Fruit fly (Drosophila melanogaster): ENCODE measurements around the gene Ir62a.

The Ir62a gene

dm6 chr3L:1558178-1558788 is 27.2 kb upstream of the Ir62a start, which contains the start of the genes Pex10 and CG12099 (continued):
- peak in 1 of 3 experiments; percentile 56 for TF ChIP-seq Stat92E (GFP tag; optimal IDR thresholded peaks at IDR 0.05)
- peak; percentile 83 for TF ChIP-seq ttk (GFP tag; IDR thresholded peaks at IDR 0.05)
- no peak for TF ChIP-seq dmrt99B (tag; optimal IDR thresholded peaks at IDR 0.05)
- peak; percentile 83 for TF ChIP-seq Hsf (GFP tag; optimal IDR thresholded peaks at IDR 0.05)
- peak; percentile 33 for TF ChIP-seq Dp (GFP tag; optimal IDR thresholded peaks at IDR 0.05)
- TF ChIP-seq CG2129 (GFP tag; IDR thresholded peaks at IDR 0.05; ENCODE audit: partially characterized antibody): peak; percentile 90
- TF ChIP-seq unpg (GFP tag; optimal IDR thresholded peaks at IDR 0.05): peak; percentile 86
- TF ChIP-seq H2.0 (GFP tag; IDR thresholded peaks at IDR 0.05): peak; percentile 91
- peak; percentile 89 for TF ChIP-seq Bgb (GFP tag; IDR thresholded peaks at IDR 0.05; ENCODE audit: partially characterized antibody)
- peak; percentile 62 for TF ChIP-seq Antp (GFP tag; optimal IDR thresholded peaks at IDR 0.05)
- TF ChIP-seq Fer1 (GFP tag; optimal IDR thresholded peaks at IDR 0.05): peak; percentile 80
- TF ChIP-seq lmd (GFP tag; IDR thresholded peaks at IDR 0.05): peak; percentile 94
- TF ChIP-seq ERR (GFP tag; optimal IDR thresholded peaks at IDR 0.05): peak; percentile 46
- peak; percentile 84 for TF ChIP-seq B-H1 (GFP tag; IDR thresholded peaks at IDR 0.05)
- TF ChIP-seq D19A (tag; optimal IDR thresholded peaks at IDR 0.05): no peak
- no peak for TF ChIP-seq MTF-1 (GFP tag; optimal IDR thresholded peaks at IDR 0.05; ENCODE audit: borderline replicate concordance)
- no peak for TF ChIP-seq eve (GFP tag; optimal IDR thresholded peaks at IDR 0.05)
- peak; percentile 24 for TF ChIP-seq ab (GFP tag; optimal IDR thresholded peaks at IDR 0.05)
- peak; percentile 82 for TF ChIP-seq Ssrp (tag; optimal IDR thresholded peaks at IDR 0.05)
- TF ChIP-seq pita (GFP tag; optimal IDR thresholded peaks at IDR 0.05): no peak
- TF ChIP-seq CG16815 (GFP tag; optimal IDR thresholded peaks at IDR 0.05): peak; percentile 84
- TF ChIP-seq Sry-β (GFP tag; optimal IDR thresholded peaks at IDR 0.05): peak; percentile 64
- TF ChIP-seq CG14441 (GFP tag; IDR thresholded peaks at IDR 0.05): peak; percentile 89
- peak; percentile 92 for TF ChIP-seq dysf (GFP tag; IDR thresholded peaks at IDR 0.05)
- TF ChIP-seq Ada2b (GFP tag; IDR thresholded peaks at IDR 0.05): peak; percentile 87
- peak; percentile 78 for TF ChIP-seq mam (GFP tag; optimal IDR thresholded peaks at IDR 0.05)
- peak; percentile 66 for TF ChIP-seq Lhr (GFP tag; optimal IDR thresholded peaks at IDR 0.05)
- peak; percentile 90 for TF ChIP-seq Max (GFP tag; optimal IDR thresholded peaks at IDR 0.05)
- peak; percentile 89 for TF ChIP-seq CG18599 (GFP tag; optimal IDR thresholded peaks at IDR 0.05)
- peak; percentile 83 for TF ChIP-seq Mad (GFP tag; optimal IDR thresholded peaks at IDR 0.05)
- no peak for TF ChIP-seq stwl (tag; optimal IDR thresholded peaks at IDR 0.05)
- peak; percentile 30 for TF ChIP-seq CG15479 (GFP tag; optimal IDR thresholded peaks at IDR 0.05)
- TF ChIP-seq CG10654 (GFP tag; optimal IDR thresholded peaks at IDR 0.05): peak; percentile 87
- TF ChIP-seq CG9609 (GFP tag; optimal IDR thresholded peaks at IDR 0.05): peak; percentile 58
- TF ChIP-seq CG7556 (GFP tag; optimal IDR thresholded peaks at IDR 0.05): peak; percentile 87
- TF ChIP-seq CG12391 (tag; optimal IDR thresholded peaks at IDR 0.05): peak; percentile 94
- peak; percentile 91 for TF ChIP-seq CG7372 (GFP tag; IDR thresholded peaks at IDR 0.05)
- TF ChIP-seq repo (GFP tag; optimal IDR thresholded peaks at IDR 0.05): no peak
- TF ChIP-seq Neu2 (GFP tag; optimal IDR thresholded peaks at IDR 0.05; ENCODE audit: borderline replicate concordance): no peak
- TF ChIP-seq Aef1 (GFP tag; IDR thresholded peaks at IDR 0.05): peak; percentile 91
- TF ChIP-seq nerfin-2 (GFP tag; IDR thresholded peaks at IDR 0.05; ENCODE audit: partially characterized antibody): peak; percentile 80
- TF ChIP-seq CkIIα-i1 (GFP tag; IDR thresholded peaks at IDR 0.05): no peak
- TF ChIP-seq CG7963 (GFP tag; IDR thresholded peaks at IDR 0.05; ENCODE audit: partially characterized antibody): peak; percentile 72
- TF ChIP-seq CG4617 (GFP tag; optimal IDR thresholded peaks at IDR 0.05; ENCODE audit: borderline replicate concordance): peak; percentile 86
- TF ChIP-seq CG31224 (GFP tag; IDR thresholded peaks at IDR 0.05): peak; percentile 80; the same call in 1 of the 2 replicates
- TF ChIP-seq CG14050 (GFP tag; IDR thresholded peaks at IDR 0.05): peak; percentile 84
- no peak for TF ChIP-seq sima (GFP tag; optimal IDR thresholded peaks at IDR 0.05)
- peak; percentile 79 for TF ChIP-seq CG2889 (GFP tag; IDR thresholded peaks at IDR 0.05)
- TF ChIP-seq cg (GFP tag; optimal IDR thresholded peaks at IDR 0.05): peak; percentile 91
